Fruit fly (Drosophila melanogaster) whole organism, embryonic: Measurements from ENCODE around the gene CG34296.

ENCODE experiments used
- Atf3 ChIP-seq: fragments of 200-800 bp; sonication (Bioruptor generic); optimal IDR thresholded peaks from 3 replicates; lab custom pipeline; 2016; ENCODE audit warnings: missing biosample characterization, missing genetic modification characterization
- Blimp-1 ChIP-seq: fragments of 200-800 bp; sonication (Bioruptor generic); optimal IDR thresholded peaks from 3 replicates; lab custom pipeline; 2018; ENCODE audit warnings: missing biosample characterization, missing genetic modification characterization, mild to moderate bottlenecking, moderate library complexity, missing genetic modification reagents
- CG11504 ChIP-seq: fragments of 200-800 bp; sonication (Bioruptor generic); optimal IDR thresholded peaks from 3 replicates; lab custom pipeline; 2019; ENCODE audit warnings: missing biosample characterization, mild to moderate bottlenecking, missing genetic modification characterization, moderate library complexity
- CG11723 ChIP-seq: fragments of 200-800 bp; sonication (Bioruptor generic); optimal IDR thresholded peaks from 2 replicates; lab custom pipeline; 2017; ENCODE audit warnings: missing biosample characterization, mild to moderate bottlenecking, missing genetic modification characterization
- CG12391 ChIP-seq: fragments of 200-800 bp; sonication (Bioruptor generic); optimal IDR thresholded peaks from 3 replicates; lab custom pipeline; 2018; ENCODE audit warnings: missing biosample characterization, mild to moderate bottlenecking, missing genetic modification characterization, moderate library complexity
- CG14667 ChIP-seq: fragments of 200-800 bp; sonication (Bioruptor generic); IDR thresholded peaks from 2 replicates; pipeline ENCODE4 v1.3.6; 2022; ENCODE audit warnings: missing biosample characterization, missing genetic modification characterization
- CG16779 ChIP-seq: fragments of 200-800 bp; sonication (Bioruptor generic); IDR thresholded peaks from 2 replicates; pipeline ENCODE4 v1.3.6; 2022; ENCODE audit warnings: missing biosample characterization, missing genetic modification characterization
- CG16815 ChIP-seq: fragments of 200-800 bp; sonication (Bioruptor generic); optimal IDR thresholded peaks from 3 replicates; lab custom pipeline; 2017; ENCODE audit warnings: missing biosample characterization, mild to moderate bottlenecking, missing genetic modification characterization
- CG18599 ChIP-seq: fragments of 200-800 bp; sonication (Bioruptor generic); optimal IDR thresholded peaks from 3 replicates; lab custom pipeline; 2017; ENCODE audit warnings: missing biosample characterization, missing genetic modification characterization, mild to moderate bottlenecking, moderate library complexity, missing genetic modification reagents
- CG2712 ChIP-seq: fragments of 200-800 bp; optimal IDR thresholded peaks from 3 replicates; lab custom pipeline; 2019; ENCODE audit warnings: missing biosample characterization, mild to moderate bottlenecking, missing genetic modification characterization, moderate library complexity
- CG2889 ChIP-seq: fragments of 200-800 bp; sonication (Bioruptor generic); IDR thresholded peaks from 3 replicates; pipeline ENCODE4 v1.3.6; 2022; ENCODE audit warnings: missing biosample characterization, missing genetic modification characterization
- CG3163 ChIP-seq: fragments of 200-800 bp; sonication (Bioruptor generic); optimal IDR thresholded peaks from 3 replicates; lab custom pipeline; 2016; ENCODE audit warnings: missing biosample characterization, missing genetic modification characterization
- CG4707 ChIP-seq: fragments of 200-800 bp; sonication (Bioruptor generic); optimal IDR thresholded peaks from 2 replicates; lab custom pipeline; 2018; ENCODE audit warnings: missing biosample characterization, mild to moderate bottlenecking, missing genetic modification characterization, moderate library complexity
- CG7556 ChIP-seq: fragments of 200-800 bp; sonication (Bioruptor generic); optimal IDR thresholded peaks from 2 replicates; lab custom pipeline; 2017; ENCODE audit warnings: missing biosample characterization, mild to moderate bottlenecking, missing genetic modification characterization
- CHES-1-like ChIP-seq: fragments of 200-800 bp; sonication (Bioruptor generic); optimal IDR thresholded peaks from 2 replicates; lab custom pipeline; 2016; ENCODE audit warnings: missing biosample characterization, missing genetic modification characterization
- CoRest ChIP-seq: fragments of 200-800 bp; sonication (Bioruptor generic); optimal IDR thresholded peaks from 3 replicates; lab custom pipeline; 2018; ENCODE audit warnings: missing biosample characterization, mild to moderate bottlenecking, missing genetic modification characterization, moderate library complexity
- D19A ChIP-seq: fragments of 200-800 bp; optimal IDR thresholded peaks from 3 replicates; lab custom pipeline; 2019; ENCODE audit warnings: missing biosample characterization, mild to moderate bottlenecking, missing genetic modification characterization, moderate library complexity
- Dp ChIP-seq: fragments of 200-800 bp; sonication (Bioruptor generic); optimal IDR thresholded peaks from 2 replicates; lab custom pipeline; 2018; ENCODE audit warnings: missing biosample characterization, mild to moderate bottlenecking, missing genetic modification characterization, moderate library complexity
- Fer1 ChIP-seq: fragments of 200-800 bp; sonication (Bioruptor generic); optimal IDR thresholded peaks from 2 replicates; lab custom pipeline; 2017; ENCODE audit warnings: missing biosample characterization, mild to moderate bottlenecking, missing genetic modification characterization
- GATAe ChIP-seq: fragments of 200-800 bp; sonication (Bioruptor generic); conservative IDR thresholded peaks from 2 replicates; pipeline ENCODE4 v1.3.6; 2022; ENCODE audit warnings: missing biosample characterization, missing genetic modification characterization
- Hey ChIP-seq: fragments of 200-800 bp; sonication (Bioruptor generic); optimal IDR thresholded peaks from 3 replicates; lab custom pipeline; 2018; ENCODE audit warnings: missing biosample characterization, mild to moderate bottlenecking, missing genetic modification characterization
- Kr ChIP-seq: fragments of 200-800 bp; sonication (Bioruptor generic); optimal IDR thresholded peaks from 2 replicates; lab custom pipeline; 2017; ENCODE audit warnings: missing biosample characterization, mild to moderate bottlenecking, missing genetic modification characterization
- MESR4 ChIP-seq: fragments of 200-800 bp; sonication (Bioruptor generic); optimal IDR thresholded peaks from 2 replicates; lab custom pipeline; 2018; ENCODE audit warnings: missing biosample characterization, mild to moderate bottlenecking, missing genetic modification characterization, moderate library complexity
- Med ChIP-seq: fragments of 200-800 bp; sonication (Bioruptor generic); peaks from one replicate; lab custom pipeline; 2016; ENCODE audit warnings: missing biosample characterization, missing genetic modification characterization, mild to moderate bottlenecking, inconsistent platforms, moderate library complexity
- Mes4 ChIP-seq: fragments of 200-800 bp; sonication (Bioruptor generic); optimal IDR thresholded peaks from 2 replicates; lab custom pipeline; 2016; ENCODE audit warnings: missing biosample characterization, missing genetic modification characterization
- NfI ChIP-seq: fragments of 200-800 bp; sonication (Bioruptor generic); optimal IDR thresholded peaks from 3 replicates; lab custom pipeline; 2018; ENCODE audit warnings: missing biosample characterization, mild to moderate bottlenecking, missing genetic modification characterization, moderate library complexity
- Opbp ChIP-seq: fragments of 200-800 bp; sonication (Bioruptor generic); IDR thresholded peaks from 3 replicates; pipeline ENCODE4 v1.3.6; 2022; ENCODE audit warnings: missing biosample characterization, missing genetic modification characterization; ENCODE audit not compliant: partially characterized antibody
- Sry-β ChIP-seq: fragments of 200-800 bp; sonication (Bioruptor generic); optimal IDR thresholded peaks from 2 replicates; lab custom pipeline; 2018; ENCODE audit warnings: missing biosample characterization, mild to moderate bottlenecking, missing genetic modification characterization, moderate library complexity
- Vsx1 ChIP-seq: fragments of 200-800 bp; sonication (Bioruptor generic); optimal IDR thresholded peaks from 2 replicates; lab custom pipeline; 2017; ENCODE audit warnings: missing biosample characterization, mild to moderate bottlenecking, missing genetic modification characterization, missing genetic modification reagents
- ap ChIP-seq: fragments of 200-800 bp; sonication (Bioruptor generic); IDR thresholded peaks from 2 replicates; pipeline ENCODE4 v1.3.6; 2022; ENCODE audit warnings: missing biosample characterization, missing genetic modification characterization
- ato ChIP-seq: fragments of 200-800 bp; sonication (Bioruptor generic); IDR thresholded peaks from 2 replicates; pipeline ENCODE4 v1.3.6; 2022; ENCODE audit warnings: missing biosample characterization, missing genetic modification characterization; ENCODE audit not compliant: partially characterized antibody
- bbx ChIP-seq: fragments of 200-800 bp; sonication (Bioruptor generic); IDR thresholded peaks from 2 replicates; pipeline ENCODE4 v1.3.6; 2022; ENCODE audit warnings: missing biosample characterization, missing genetic modification characterization; ENCODE audit not compliant: partially characterized antibody
- cad ChIP-seq: fragments of >200 bp; optimal IDR thresholded peaks from 2 replicates; lab custom pipeline; 2017; ENCODE audit warnings: missing biosample characterization, missing genetic modification characterization
- dan ChIP-seq: fragments of 200-800 bp; sonication (Bioruptor generic); IDR thresholded peaks from 2 replicates; pipeline ENCODE4 v1.3.6; 2022; ENCODE audit warnings: missing biosample characterization, missing genetic modification characterization
- dmrt99B ChIP-seq: fragments of 200-800 bp; sonication (Bioruptor generic); optimal IDR thresholded peaks from 2 replicates; lab custom pipeline; 2018; ENCODE audit warnings: missing biosample characterization, mild to moderate bottlenecking, missing genetic modification characterization, moderate library complexity
- fd96Cb ChIP-seq: fragments of 200-800 bp; sonication (Bioruptor generic); optimal IDR thresholded peaks from 2 replicates; lab custom pipeline; 2018; ENCODE audit warnings: missing biosample characterization, mild to moderate bottlenecking, missing genetic modification characterization, moderate library complexity
- gce ChIP-seq: fragments of 200-800 bp; sonication (Bioruptor generic); IDR thresholded peaks from 3 replicates; pipeline ENCODE4 v1.3.6; 2022; ENCODE audit warnings: missing biosample characterization, missing genetic modification characterization
- grau ChIP-seq: fragments of 200-800 bp; optimal IDR thresholded peaks from 3 replicates; lab custom pipeline; 2019; ENCODE audit warnings: missing biosample characterization, mild to moderate bottlenecking, missing genetic modification characterization, moderate library complexity
- ind ChIP-seq: fragments of 200-800 bp; sonication (Bioruptor generic); optimal IDR thresholded peaks from 3 replicates; lab custom pipeline; 2016; ENCODE audit warnings: missing biosample characterization, missing genetic modification characterization
- jigr1 ChIP-seq: fragments of 200-800 bp; sonication (Bioruptor generic); IDR thresholded peaks from 3 replicates; pipeline ENCODE4 v1.3.6; 2022; ENCODE audit warnings: missing biosample characterization, missing genetic modification characterization
- lbe ChIP-seq: fragments of 200-800 bp; sonication (Bioruptor generic); optimal IDR thresholded peaks from 2 replicates; lab custom pipeline; 2016; ENCODE audit warnings: missing biosample characterization, mild to moderate bottlenecking, missing genetic modification characterization
- peb ChIP-seq: fragments of 200-800 bp; sonication (Bioruptor generic); IDR thresholded peaks from 2 replicates; pipeline ENCODE4 v1.3.6; 2022; ENCODE audit warnings: missing biosample characterization, missing genetic modification characterization
- phol ChIP-seq: fragments of 200-800 bp; sonication (Bioruptor generic); optimal IDR thresholded peaks from 3 replicates; lab custom pipeline; 2018; ENCODE audit warnings: missing biosample characterization, mild to moderate bottlenecking, missing genetic modification characterization, moderate library complexity
- ranshi ChIP-seq: fragments of 200-800 bp; sonication (Bioruptor generic); IDR thresholded peaks from 2 replicates; pipeline ENCODE4 v1.3.6; 2022; ENCODE audit warnings: missing biosample characterization, missing genetic modification characterization
- ro ChIP-seq: fragments of 200-800 bp; sonication (Bioruptor generic); IDR thresholded peaks from 2 replicates; pipeline ENCODE4 v1.3.6; 2022; ENCODE audit warnings: missing biosample characterization, missing genetic modification characterization
- row ChIP-seq: fragments of 200-800 bp; sonication (Bioruptor generic); IDR thresholded peaks from 3 replicates; pipeline ENCODE4 v1.3.6; 2022; ENCODE audit warnings: missing biosample characterization, missing genetic modification characterization
- seq ChIP-seq: fragments of 200-800 bp; sonication (Bioruptor generic); IDR thresholded peaks from 2 replicates; pipeline ENCODE4 v1.3.6; 2022; ENCODE audit warnings: missing biosample characterization, missing genetic modification characterization
- tgo ChIP-seq: fragments of 200-800 bp; sonication (Bioruptor generic); IDR thresholded peaks from 3 replicates; pipeline ENCODE4 v1.3.6; 2022; ENCODE audit warnings: missing biosample characterization, missing genetic modification characterization
- unpg ChIP-seq: fragments of 200-800 bp; sonication (Bioruptor generic); optimal IDR thresholded peaks from 3 replicates; lab custom pipeline; 2018; ENCODE audit warnings: missing biosample characterization, mild to moderate bottlenecking, missing genetic modification characterization, moderate library complexity
- z ChIP-seq: fragments of 200-800 bp; sonication (Bioruptor generic); IDR thresholded peaks from 3 replicates; pipeline ENCODE4 v1.3.6; 2022; ENCODE audit warnings: missing biosample characterization, missing genetic modification characterization
- zen ChIP-seq: fragments of 200-800 bp; sonication (Bioruptor generic); optimal IDR thresholded peaks from 3 replicates; lab custom pipeline; 2018; ENCODE audit warnings: missing biosample characterization, mild to moderate bottlenecking, missing genetic modification characterization, moderate library complexity

Gene CG34296

dm6 chr3R:29705789-29706303 lies 16.5 kb upstream of the CG34296 start (continued):
- no peak for TF ChIP-seq CG16815 (GFP tag; lab: Kevin White, UChicago)
- TF ChIP-seq CoRest, result peak; percentile 0
- TF ChIP-seq bbx (GFP tag; lab: Robert Waterston, UW), result no peak
- peak; percentile 17 for TF ChIP-seq unpg (GFP tag; lab: Kevin White, UChicago)
- peak; percentile 31 for TF ChIP-seq Blimp-1 (GFP tag; lab: Kevin White, UChicago)
- no peak for TF ChIP-seq CG2889 (GFP tag; lab: Robert Waterston, UW)
- peak; percentile 36 for TF ChIP-seq CG11504 (tag; lab: Kevin White, UChicago)
- no peak for TF ChIP-seq z (GFP tag; lab: Robert Waterston, UW)
- TF ChIP-seq MESR4 (GFP tag; lab: Kevin White, UChicago), result no peak
- peak; percentile 14 for TF ChIP-seq grau (tag; lab: Kevin White, UChicago)
- peak; percentile 20 for TF ChIP-seq CG2712
- TF ChIP-seq dan (GFP tag; lab: Robert Waterston, UW), result no peak
- TF ChIP-seq ato (GFP tag; lab: Robert Waterston, UW), result no peak
- no peak for TF ChIP-seq CG3163 (GFP tag; lab: Kevin White, UChicago)
- no peak for TF ChIP-seq gce (GFP tag; lab: Robert Waterston, UW)
- TF ChIP-seq fd96Cb (tag; lab: Kevin White, UChicago), result no peak
- peak; percentile 31 for TF ChIP-seq CG18599
- no peak for TF ChIP-seq tgo
- TF ChIP-seq ranshi (GFP tag; lab: Robert Waterston, UW), result no peak
- no peak for TF ChIP-seq cad (GFP tag; lab: Kevin White, UChicago)
- no peak for TF ChIP-seq ap
- no peak for TF ChIP-seq Atf3 (GFP tag; lab: Kevin White, UChicago)
- no peak for TF ChIP-seq seq (GFP tag; lab: Robert Waterston, UW)
- TF ChIP-seq Sry-β (GFP tag; lab: Kevin White, UChicago), result no peak
- TF ChIP-seq ro, result no peak
- peak; percentile 18 for TF ChIP-seq CG12391 (tag; lab: Kevin White, UChicago)
- no peak for TF ChIP-seq ind (GFP tag; lab: Kevin White, UChicago)
- TF ChIP-seq Mes4 (GFP tag; lab: Kevin White, UChicago), result no peak
- no peak for TF ChIP-seq GATAe (GFP tag; lab: Robert Waterston, UW)
- no peak for TF ChIP-seq lbe (GFP tag; lab: Kevin White, UChicago)
- TF ChIP-seq Vsx1, result no peak
- peak; percentile 31 for TF ChIP-seq CG7556 (GFP tag; lab: Kevin White, UChicago)
- peak; percentile 60 for TF ChIP-seq row (GFP tag; lab: Robert Waterston, UW)
- TF ChIP-seq jigr1 (GFP tag; lab: Robert Waterston, UW), result no peak
- TF ChIP-seq CG16779, result no peak
- peak; percentile 12 for TF ChIP-seq phol
- no peak for TF ChIP-seq CG11723 (GFP tag; lab: Kevin White, UChicago)
- TF ChIP-seq CG14667 (GFP tag; lab: Robert Waterston, UW), result no peak
- TF ChIP-seq Med (GFP tag; lab: Kevin White, UChicago), result no peak
- TF ChIP-seq Fer1 (GFP tag; lab: Kevin White, UChicago), result no peak
- no peak for TF ChIP-seq NfI (GFP tag; lab: Kevin White, UChicago)
- peak; percentile 32 for TF ChIP-seq D19A
- no peak for TF ChIP-seq CG4707 (GFP tag; lab: Kevin White, UChicago)
- TF ChIP-seq Hey (tag; lab: Kevin White, UChicago), result no peak
- no peak for TF ChIP-seq peb (GFP tag; lab: Robert Waterston, UW)
- TF ChIP-seq dmrt99B (tag; lab: Kevin White, UChicago), result peak; percentile 65
- no peak for TF ChIP-seq zen
- no peak for TF ChIP-seq Kr (GFP tag; lab: Kevin White, UChicago)
- TF ChIP-seq Dp (GFP tag; lab: Kevin White, UChicago), result no peak
- TF ChIP-seq CHES-1-like (GFP tag; lab: Kevin White, UChicago), result no peak
- no peak for TF ChIP-seq Opbp (GFP tag; lab: Robert Waterston, UW)
